Fruit fly (Drosophila melanogaster) S2 (cell line): ENCODE results near the gene pug.

Experiments
- CG8478 ChIP-seq: fragments of >200 bp; optimal IDR thresholded peaks from 2 replicates; lab custom pipeline; 2018
- CTCF ChIP-seq, 2 experiments: fragments of >200 bp; optimal IDR thresholded peaks; 2 replicates each; lab custom pipeline; 2018

- TF ChIP-seq CG8478 (lab: Kevin White, UChicago) (no peak), CTCF (optimal IDR thresholded peaks at IDR 0.05; lab: Kevin White, UChicago) (no peak)
Observed at dm6 chr3R:10681682-10681962, 14.7 kb upstream of the pug start.
